Worm (Caenorhabditis elegans) whole organism, early embryonic: Measurements from ENCODE around the gene C18H9.6.

ENCODE experiments used
- F13C5.2 ChIP-seq: sonication (generic microtip); optimal IDR thresholded peaks from 2 replicates; lab custom pipeline; 2017; ENCODE audit warnings: mild to moderate bottlenecking, missing genetic modification characterization, inconsistent platforms, missing compliant biosample characterization
- aly-1 ChIP-seq: sonication (generic microtip); optimal IDR thresholded peaks from 2 replicates; lab custom pipeline; 2016; ENCODE audit warnings: missing genetic modification characterization, missing compliant biosample characterization
- ama-1 ChIP-seq: fragments of 150-350 bp; optimal IDR thresholded peaks from 2 replicates; lab custom pipeline; 2014
- ceh-36 ChIP-seq: sonication (generic microtip); optimal IDR thresholded peaks from 2 replicates; lab custom pipeline; 2016; ENCODE audit warnings: missing genetic modification characterization, inconsistent platforms, missing compliant biosample characterization
- flt-1 ChIP-seq: fragments of 200-800 bp; sonication (Bioruptor generic); IDR thresholded peaks from 2 replicates; pipeline ENCODE4 v1.3.6; 2022; ENCODE audit warnings: missing genetic modification characterization, missing compliant biosample characterization
- hmg-4 ChIP-seq: fragments of 200-800 bp; sonication (Bioruptor generic); optimal IDR thresholded peaks from 2 replicates; lab custom pipeline; 2018; ENCODE audit warnings: mild to moderate bottlenecking, missing genetic modification characterization, missing compliant biosample characterization
- pes-1 ChIP-seq: fragments of 200-800 bp; sonication (Bioruptor generic); IDR thresholded peaks from 2 replicates; pipeline ENCODE4 v1.3.6; 2022; ENCODE audit warnings: missing genetic modification reagents, missing genetic modification characterization, missing compliant biosample characterization
- scrt-1 ChIP-seq: fragments of 200-800 bp; sonication (Bioruptor generic); IDR thresholded peaks from 2 replicates; pipeline ENCODE4 v1.3.6; 2022; ENCODE audit warnings: missing genetic modification characterization, missing compliant biosample characterization
- sea-1 ChIP-seq: fragments of 200-800 bp; sonication (Bioruptor generic); conservative IDR thresholded peaks from 2 replicates; pipeline ENCODE4 v1.3.6; 2022; ENCODE audit warnings: missing genetic modification characterization, missing compliant biosample characterization
- tbx-11 ChIP-seq: fragments of 200-800 bp; sonication (Bioruptor generic); IDR thresholded peaks from 2 replicates; pipeline ENCODE4 v1.3.6; 2022; ENCODE audit warnings: missing genetic modification characterization, missing compliant biosample characterization
- tbx-37 ChIP-seq: fragments of 200-800 bp; sonication (Bioruptor generic); conservative IDR thresholded peaks from 2 replicates; pipeline ENCODE4 v1.3.6; 2022; ENCODE audit warnings: missing genetic modification reagents, missing genetic modification characterization, missing compliant biosample characterization
- tra-4 ChIP-seq: sonication (generic microtip); optimal IDR thresholded peaks from 2 replicates; lab custom pipeline; 2017; ENCODE audit warnings: missing genetic modification characterization, missing compliant biosample characterization

- no peak for TF ChIP-seq flt-1 (GFP tag; lab: Robert Waterston, UW)
- TF ChIP-seq ama-1 (lab: Kevin White, UChicago) = no peak
- TF ChIP-seq scrt-1 (GFP tag; lab: Robert Waterston, UW) = no peak
- no peak for TF ChIP-seq tra-4 (tag; lab: Kevin White, UChicago)
- TF ChIP-seq F13C5.2 (tag; lab: Kevin White, UChicago) = no peak
- TF ChIP-seq aly-1 (tag; lab: Kevin White, UChicago) = no peak
- no peak for TF ChIP-seq tbx-11 (GFP tag; lab: Robert Waterston, UW)
- no peak for TF ChIP-seq sea-1
- TF ChIP-seq pes-1 (GFP tag; lab: Robert Waterston, UW) = no peak
- no peak for TF ChIP-seq tbx-37 (GFP tag; lab: Robert Waterston, UW)
- TF ChIP-seq ceh-36 (tag; lab: Kevin White, UChicago) = no peak
- no peak for TF ChIP-seq hmg-4
Measured at ce11 chrII:6718221-6718620, 16.8 kb upstream of the C18H9.6 start, which contains the start of gene tsp-10.
